Worm (Caenorhabditis elegans) whole organism, mixed stage, embryonic: ENCODE results near the gene zchc-1A.

Experiments used
- M03D4.4 ChIP-seq: sonication (generic microtip); optimal IDR thresholded peaks from 2 replicates; lab custom pipeline; 2017; ENCODE audit warnings: mild to moderate bottlenecking, missing genetic modification characterization, missing compliant biosample characterization
- lin-13 ChIP-seq: fragments of 150-350 bp; optimal IDR thresholded peaks from 2 replicates; lab custom pipeline; 2014; ENCODE audit warnings: missing biosample characterization, missing genetic modification characterization
- snpc-4 ChIP-seq: fragments of 150-350 bp; optimal IDR thresholded peaks from 2 replicates; lab custom pipeline; 2014; ENCODE audit warnings: missing biosample characterization, missing genetic modification characterization
- unc-39 ChIP-seq: fragments of 150-350 bp; optimal IDR thresholded peaks from 2 replicates; lab custom pipeline; 2014; ENCODE audit warnings: missing biosample characterization, missing genetic modification characterization
- unc-62 ChIP-seq: fragments of 150-350 bp; optimal IDR thresholded peaks from 2 replicates; lab custom pipeline; 2014; ENCODE audit warnings: missing biosample characterization, missing genetic modification reagents, missing genetic modification characterization
- ztf-11 ChIP-seq: fragments of 150-350 bp; optimal IDR thresholded peaks from 2 replicates; lab custom pipeline; 2014; ENCODE audit warnings: missing biosample characterization, missing genetic modification characterization

- TF ChIP-seq ztf-11 (tag; lab: Kevin White, UChicago) (no peak), unc-39 (tag; lab: Kevin White, UChicago) (no peak), snpc-4 (tag; lab: Kevin White, UChicago) (no peak), unc-62 (GFP tag; lab: Kevin White, UChicago) (no peak), lin-13 (tag; lab: Kevin White, UChicago) (no peak), M03D4.4 (tag; lab: Kevin White, UChicago) (no peak)
These were observed 14.5 kb upstream of the zchc-1A start, which contains the start of gene C31H2.4 for ce11 chrX:5159645-5160044.
